Fruit fly (Drosophila melanogaster) whole organism, embryonic: Measurements from ENCODE around the gene Polr3E.

ENCODE experiments used
- Atf-2 ChIP-seq: fragments of 200-800 bp; sonication (Bioruptor generic); optimal IDR thresholded peaks from 2 replicates; lab custom pipeline; 2016; ENCODE audit warnings: missing biosample characterization, missing genetic modification characterization
- CG10274 ChIP-seq: fragments of 200-800 bp; sonication (Bioruptor generic); optimal IDR thresholded peaks from 3 replicates; lab custom pipeline; 2017; ENCODE audit warnings: missing biosample characterization, mild to moderate bottlenecking, missing genetic modification characterization
- CG10462 ChIP-seq: fragments of 200-800 bp; sonication (Bioruptor generic); optimal IDR thresholded peaks from 2 replicates; lab custom pipeline; 2016; ENCODE audit warnings: missing biosample characterization, missing genetic modification characterization
- CG11456 ChIP-seq: fragments of 200-800 bp; sonication (Bioruptor generic); IDR thresholded peaks from 3 replicates; pipeline ENCODE4 v1.3.6; 2022; ENCODE audit warnings: missing biosample characterization, missing genetic modification characterization
- CG11695 ChIP-seq: fragments of 200-800 bp; sonication (Bioruptor generic); IDR thresholded peaks from 3 replicates; pipeline ENCODE4 v1.3.6; 2022; ENCODE audit warnings: missing biosample characterization, missing genetic modification characterization
- CG12299 ChIP-seq: fragments of 200-800 bp; sonication (Bioruptor generic); optimal IDR thresholded peaks from 2 replicates; lab custom pipeline; 2018; ENCODE audit warnings: missing biosample characterization, mild to moderate bottlenecking, missing genetic modification characterization
- CG12942 ChIP-seq: fragments of 200-800 bp; sonication (Bioruptor generic); optimal IDR thresholded peaks from 3 replicates; lab custom pipeline; 2016; ENCODE audit warnings: missing biosample characterization, missing genetic modification characterization
- CG13123 ChIP-seq: fragments of 200-800 bp; sonication (Bioruptor generic); optimal IDR thresholded peaks from 2 replicates; lab custom pipeline; 2016; ENCODE audit warnings: missing biosample characterization, missing genetic modification characterization
- CG14441 ChIP-seq: fragments of 200-800 bp; sonication (Bioruptor generic); IDR thresholded peaks from 2 replicates; pipeline ENCODE4 v1.3.6; 2022; ENCODE audit warnings: missing biosample characterization, missing genetic modification characterization
- CG14965 ChIP-seq: fragments of 200-800 bp; sonication (Bioruptor generic); optimal IDR thresholded peaks from 2 replicates; lab custom pipeline; 2016; ENCODE audit warnings: missing biosample characterization, missing genetic modification characterization, borderline replicate concordance
- CG1529 ChIP-seq: fragments of 200-800 bp; sonication (Bioruptor generic); optimal IDR thresholded peaks from 3 replicates; lab custom pipeline; 2018; ENCODE audit warnings: missing biosample characterization, missing genetic modification characterization
- CG18619 ChIP-seq: fragments of 200-800 bp; sonication (Bioruptor generic); optimal IDR thresholded peaks from 3 replicates; lab custom pipeline; 2017; ENCODE audit warnings: missing biosample characterization, mild to moderate bottlenecking, missing genetic modification characterization
- CG2120 ChIP-seq: fragments of 200-800 bp; sonication (Bioruptor generic); optimal IDR thresholded peaks from 3 replicates; lab custom pipeline; 2016; ENCODE audit warnings: missing biosample characterization, missing genetic modification characterization
- CG2712 ChIP-seq: fragments of 200-800 bp; optimal IDR thresholded peaks from 3 replicates; lab custom pipeline; 2019; ENCODE audit warnings: missing biosample characterization, mild to moderate bottlenecking, missing genetic modification characterization, moderate library complexity
- CG30020 ChIP-seq: fragments of 200-800 bp; optimal IDR thresholded peaks from 2 replicates; lab custom pipeline; 2019; ENCODE audit warnings: missing biosample characterization, mild to moderate bottlenecking, missing genetic modification characterization, moderate library complexity
- CG33213 ChIP-seq: fragments of 200-800 bp; sonication (Bioruptor generic); optimal IDR thresholded peaks from 3 replicates; lab custom pipeline; 2016; ENCODE audit warnings: missing biosample characterization, missing genetic modification characterization
- CG3407 ChIP-seq: fragments of 200-800 bp; sonication (Bioruptor generic); optimal IDR thresholded peaks from 2 replicates; lab custom pipeline; 2018; ENCODE audit warnings: missing biosample characterization, mild to moderate bottlenecking, missing genetic modification characterization
- CG6254 ChIP-seq: fragments of 200-800 bp; sonication (Bioruptor generic); optimal IDR thresholded peaks from 3 replicates; lab custom pipeline; 2017; ENCODE audit warnings: mild to moderate bottlenecking, missing biosample characterization, missing genetic modification reagents, missing genetic modification characterization
- CG9215 ChIP-seq: fragments of 200-800 bp; sonication (Bioruptor generic); IDR thresholded peaks from 2 replicates; pipeline ENCODE4 v1.3.6; 2022; ENCODE audit warnings: missing biosample characterization, missing genetic modification characterization
- CG9727 ChIP-seq: fragments of 200-800 bp; sonication (Bioruptor generic); optimal IDR thresholded peaks from 3 replicates; lab custom pipeline; 2017; ENCODE audit warnings: missing biosample characterization, mild to moderate bottlenecking, missing genetic modification characterization
- Dad ChIP-seq: fragments of 200-800 bp; sonication (Bioruptor generic); optimal IDR thresholded peaks from 3 replicates; lab custom pipeline; 2016; ENCODE audit warnings: missing biosample characterization, missing genetic modification characterization
- HLH54F ChIP-seq: fragments of 200-800 bp; sonication (Bioruptor generic); optimal IDR thresholded peaks from 3 replicates; lab custom pipeline; 2016; ENCODE audit warnings: missing biosample characterization, missing genetic modification characterization
- Hey ChIP-seq: fragments of 200-800 bp; sonication (Bioruptor generic); optimal IDR thresholded peaks from 3 replicates; lab custom pipeline; 2018; ENCODE audit warnings: missing biosample characterization, mild to moderate bottlenecking, missing genetic modification characterization
- Hr3 ChIP-seq: fragments of 200-800 bp; sonication (Bioruptor generic); optimal IDR thresholded peaks from 3 replicates; lab custom pipeline; 2016; ENCODE audit warnings: missing biosample characterization, missing genetic modification characterization
- Hr51 ChIP-seq, 2 experiments: fragments of 200-800 bp; sonication (Bioruptor generic); optimal IDR thresholded peaks; 2 replicates in 1 of 2; 3 replicates in 1 of 2; lab custom pipeline; 2016 to 2018; ENCODE audit warnings: missing biosample characterization in 2 of 2, missing genetic modification characterization in 2 of 2, mild to moderate bottlenecking in 1 of 2, moderate library complexity in 1 of 2
- NfI ChIP-seq: fragments of 200-800 bp; sonication (Bioruptor generic); optimal IDR thresholded peaks from 3 replicates; lab custom pipeline; 2018; ENCODE audit warnings: missing biosample characterization, mild to moderate bottlenecking, missing genetic modification characterization, moderate library complexity
- Oli ChIP-seq: fragments of 200-800 bp; sonication (Bioruptor generic); optimal IDR thresholded peaks from 2 replicates; lab custom pipeline; 2018; ENCODE audit warnings: missing biosample characterization, mild to moderate bottlenecking, missing genetic modification characterization, moderate library complexity
- Rfx ChIP-seq: fragments of 200-800 bp; sonication (Bioruptor generic); IDR thresholded peaks from 2 replicates; pipeline ENCODE4 v1.3.6; 2022; ENCODE audit warnings: missing biosample characterization, missing genetic modification characterization
- Rx ChIP-seq: fragments of 200-800 bp; sonication (Bioruptor generic); IDR thresholded peaks from 2 replicates; pipeline ENCODE4 v1.3.6; 2022; ENCODE audit warnings: missing biosample characterization, missing genetic modification characterization
- Side ChIP-seq: fragments of 200-800 bp; sonication (Bioruptor generic); optimal IDR thresholded peaks from 2 replicates; lab custom pipeline; 2016; ENCODE audit warnings: missing biosample characterization, missing genetic modification characterization
- Trl ChIP-seq, 3 experiments: fragments of >200 bp in 2 of 3; fragments of 200-800 bp in 1 of 3; sonication (Bioruptor generic) in 1 of 3; optimal IDR thresholded peaks; 2 replicates in 1 of 3; 3 replicates in 2 of 3; lab custom pipeline; 2016 to 2017; ENCODE audit warnings: missing biosample characterization in 1 of 3, missing genetic modification characterization in 1 of 3
- aop ChIP-seq: fragments of 200-800 bp; sonication (Bioruptor generic); IDR thresholded peaks from 2 replicates; pipeline ENCODE4 v1.3.6; 2022; ENCODE audit warnings: missing biosample characterization, missing genetic modification characterization
- cad ChIP-seq: fragments of >200 bp; optimal IDR thresholded peaks from 2 replicates; lab custom pipeline; 2017; ENCODE audit warnings: missing biosample characterization, missing genetic modification characterization
- chinmo ChIP-seq: fragments of 200-800 bp; sonication (Bioruptor generic); IDR thresholded peaks from 4 replicates; pipeline ENCODE4 v1.3.6; 2022; ENCODE audit warnings: missing biosample characterization, missing genetic modification characterization; ENCODE audit not compliant: partially characterized antibody
- da ChIP-seq: fragments of 200-800 bp; sonication (Bioruptor generic); optimal IDR thresholded peaks from 2 replicates; lab custom pipeline; 2016; ENCODE audit warnings: missing biosample characterization, missing genetic modification characterization
- fu2 ChIP-seq: fragments of 200-800 bp; sonication (Bioruptor generic); optimal IDR thresholded peaks from 2 replicates; lab custom pipeline; 2016; ENCODE audit warnings: missing biosample characterization, missing genetic modification characterization
- gem ChIP-seq: fragments of 200-800 bp; sonication (Bioruptor generic); optimal IDR thresholded peaks from 2 replicates; lab custom pipeline; 2019; ENCODE audit warnings: missing biosample characterization, mild to moderate bottlenecking, missing genetic modification characterization, moderate library complexity
- grn ChIP-seq: fragments of 200-800 bp; sonication (Bioruptor generic); optimal IDR thresholded peaks from 3 replicates; lab custom pipeline; 2017; ENCODE audit warnings: missing biosample characterization, missing genetic modification characterization
- lmd ChIP-seq: fragments of 200-800 bp; sonication (Bioruptor generic); IDR thresholded peaks from 2 replicates; pipeline ENCODE4 v1.3.6; 2022; ENCODE audit warnings: missing biosample characterization, missing genetic modification characterization
- pzg ChIP-seq: fragments of 200-800 bp; sonication (Bioruptor generic); optimal IDR thresholded peaks from 3 replicates; lab custom pipeline; 2018; ENCODE audit warnings: missing biosample characterization, mild to moderate bottlenecking, missing genetic modification characterization, moderate library complexity
- scrt ChIP-seq: fragments of 200-800 bp; sonication (Bioruptor generic); optimal IDR thresholded peaks from 2 replicates; lab custom pipeline; 2018; ENCODE audit warnings: missing biosample characterization, mild to moderate bottlenecking, missing genetic modification characterization, moderate library complexity
- sd ChIP-seq: fragments of 200-800 bp; sonication (Bioruptor generic); optimal IDR thresholded peaks from 3 replicates; lab custom pipeline; 2018; ENCODE audit warnings: missing biosample characterization, mild to moderate bottlenecking, missing genetic modification characterization, moderate library complexity
- sens-2 ChIP-seq: fragments of 200-800 bp; sonication (Bioruptor generic); IDR thresholded peaks from 2 replicates; pipeline ENCODE4 v1.3.6; 2022; ENCODE audit warnings: missing biosample characterization, missing genetic modification characterization
- tin ChIP-seq: fragments of 200-800 bp; sonication (Bioruptor generic); optimal IDR thresholded peaks from 3 replicates; lab custom pipeline; 2016; ENCODE audit warnings: missing biosample characterization, missing genetic modification characterization
- trh ChIP-seq: fragments of 200-800 bp; sonication (Bioruptor generic); optimal IDR thresholded peaks from 2 replicates; lab custom pipeline; 2016; ENCODE audit warnings: missing biosample characterization, missing genetic modification characterization
- tup ChIP-seq: fragments of 200-800 bp; sonication (Bioruptor generic); optimal IDR thresholded peaks from 2 replicates; lab custom pipeline; 2016; ENCODE audit warnings: missing biosample characterization, mild to moderate bottlenecking, missing genetic modification characterization, moderate library complexity
- unpg ChIP-seq: fragments of 200-800 bp; sonication (Bioruptor generic); optimal IDR thresholded peaks from 3 replicates; lab custom pipeline; 2018; ENCODE audit warnings: missing biosample characterization, mild to moderate bottlenecking, missing genetic modification characterization, moderate library complexity
- wdn ChIP-seq: fragments of 200-800 bp; sonication (Bioruptor generic); IDR thresholded peaks from 2 replicates; pipeline ENCODE4 v1.3.6; 2022; ENCODE audit warnings: missing biosample characterization, missing genetic modification characterization
- zen2 ChIP-seq: fragments of 200-800 bp; sonication (Bioruptor generic); IDR thresholded peaks from 3 replicates; pipeline ENCODE4 v1.3.6; 2022; ENCODE audit warnings: missing biosample characterization, missing genetic modification characterization; ENCODE audit not compliant: partially characterized antibody

The Polr3E gene

DNA sequence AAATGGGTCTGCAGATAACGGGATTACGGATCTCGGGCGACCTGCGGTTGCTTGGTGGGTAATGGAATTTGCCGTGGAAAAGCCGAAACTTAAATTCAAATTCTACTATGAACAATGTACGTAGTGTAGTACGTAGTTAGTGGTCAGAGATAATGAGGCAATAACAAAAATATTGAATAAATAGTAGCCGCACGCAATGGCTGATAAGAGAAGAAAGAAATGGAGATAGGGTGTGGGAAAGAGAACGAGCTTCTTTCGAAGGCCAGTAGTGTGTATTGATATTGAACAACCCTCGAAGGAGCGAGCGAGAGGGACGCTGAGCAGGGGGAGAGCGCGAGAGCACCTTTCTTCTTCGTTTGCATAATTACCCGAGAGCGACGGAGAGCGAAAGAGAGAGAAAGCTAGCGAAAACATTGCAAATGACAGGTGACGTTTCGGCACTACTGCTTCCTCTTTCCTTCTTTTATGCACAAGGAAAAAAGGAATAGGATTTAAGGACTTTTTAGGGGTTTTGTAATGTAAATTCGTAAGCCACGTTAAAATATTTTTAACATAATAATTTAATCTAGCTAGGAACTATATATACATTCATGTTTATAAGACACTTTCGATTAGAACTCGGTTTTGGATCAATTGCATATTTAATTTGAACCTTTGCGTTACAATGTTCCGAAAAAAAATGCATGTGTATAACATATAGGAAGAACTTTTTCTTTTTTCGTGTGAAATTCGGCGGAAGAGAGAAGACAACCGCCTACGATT lies 20.6 kb upstream of the Polr3E start (continued):
- no peak for TF ChIP-seq fu2 (GFP tag; lab: Kevin White, UChicago)
- TF ChIP-seq pzg (GFP tag; lab: Kevin White, UChicago): no peak
- no peak for TF ChIP-seq CG14965 (GFP tag; lab: Kevin White, UChicago)
- peak; percentile 71 for TF ChIP-seq CG2120 (GFP tag; lab: Kevin White, UChicago)
- 0 out of 2 replicates have a peak, but pooled peaks have one; percentile 12 for TF ChIP-seq Rfx (GFP tag; lab: Robert Waterston, UW)
- TF ChIP-seq Trl (optimal IDR thresholded peaks at IDR 0.05; lab: Kevin White, UChicago): peak; percentile 88
- peak; percentile 12 for TF ChIP-seq Trl (GFP tag; optimal IDR thresholded peaks at IDR 0.05; lab: Kevin White, UChicago)
- TF ChIP-seq Hr51 (GFP tag; optimal IDR thresholded peaks at IDR 0.05; lab: Kevin White, UChicago): peak in 1 of 2 experiments; percentile 58
- no peak for TF ChIP-seq cad (GFP tag; lab: Kevin White, UChicago)
- 0 out of 3 replicates have a peak, but pooled peaks have one; percentile 29 for TF ChIP-seq CG11695
- TF ChIP-seq Atf-2 (GFP tag; lab: Kevin White, UChicago): no peak
- no peak for TF ChIP-seq wdn
- TF ChIP-seq CG2712 (tag; lab: Kevin White, UChicago): peak; percentile 22
- peak; percentile 59 for TF ChIP-seq CG9727 (GFP tag; lab: Kevin White, UChicago)
- TF ChIP-seq tup (GFP tag; lab: Kevin White, UChicago): no peak
- TF ChIP-seq CG6254 (GFP tag; lab: Kevin White, UChicago): no peak
- 0 out of 4 replicates have a peak, but pooled peaks have one; percentile 33 for TF ChIP-seq chinmo
- TF ChIP-seq CG18619 (GFP tag; lab: Kevin White, UChicago): peak; percentile 23
- TF ChIP-seq CG12942 (GFP tag; lab: Kevin White, UChicago): no peak
- TF ChIP-seq tin: peak; percentile 4
- TF ChIP-seq sd (tag; lab: Kevin White, UChicago): peak; percentile 44
- no peak for TF ChIP-seq CG10274 (GFP tag; lab: Kevin White, UChicago)
- TF ChIP-seq scrt: peak; percentile 45
- peak; percentile 7 for TF ChIP-seq HLH54F
- TF ChIP-seq CG9215 (GFP tag; lab: Robert Waterston, UW): peak; percentile 47
- TF ChIP-seq Rx (GFP tag; lab: Robert Waterston, UW): no peak
- TF ChIP-seq da (GFP tag; lab: Kevin White, UChicago): no peak
- TF ChIP-seq Oli: peak; percentile 12
- TF ChIP-seq aop: no peak
- no peak for TF ChIP-seq CG12299 (tag; lab: Kevin White, UChicago)
- TF ChIP-seq lmd (GFP tag; lab: Robert Waterston, UW): peak; percentile 33; the same call in 1 of the 2 replicates
- TF ChIP-seq gem (tag; lab: Kevin White, UChicago): peak; percentile 54
- TF ChIP-seq Dad (GFP tag; lab: Kevin White, UChicago): no peak
- TF ChIP-seq CG11456 (GFP tag; lab: Robert Waterston, UW): no peak
- no peak for TF ChIP-seq grn
- no peak for TF ChIP-seq CG13123 (GFP tag; lab: Kevin White, UChicago)
- no peak for TF ChIP-seq sens-2 (GFP tag; lab: Robert Waterston, UW)
- TF ChIP-seq trh (GFP tag; lab: Kevin White, UChicago): no peak
- TF ChIP-seq Hey (tag; lab: Kevin White, UChicago): peak; percentile 19
- TF ChIP-seq CG3407 (GFP tag; lab: Kevin White, UChicago): no peak
- no peak for TF ChIP-seq CG1529 (GFP tag; lab: Kevin White, UChicago)
- no peak for TF ChIP-seq Side (GFP tag; lab: Kevin White, UChicago)
- no peak for TF ChIP-seq NfI
- no peak for TF ChIP-seq CG10462 (GFP tag; lab: Kevin White, UChicago)
- TF ChIP-seq Hr3 (GFP tag; lab: Kevin White, UChicago): peak; percentile 5
- TF ChIP-seq CG33213 (GFP tag; lab: Kevin White, UChicago): no peak
- TF ChIP-seq CG30020 (tag; lab: Kevin White, UChicago): no peak
- TF ChIP-seq CG14441 (GFP tag; lab: Robert Waterston, UW): no peak
- no peak for TF ChIP-seq zen2 (GFP tag; lab: Robert Waterston, UW)
- TF ChIP-seq unpg (GFP tag; lab: Kevin White, UChicago): no peak
